Fruit fly (Drosophila melanogaster) whole organism, pupa: Measurements from ENCODE around the gene tacc.

Experiments
- CG13204 ChIP-seq: fragments of 200-800 bp; sonication (Bioruptor generic); optimal IDR thresholded peaks from 2 replicates; lab custom pipeline; 2018; ENCODE audit warnings: missing biosample characterization, mild to moderate bottlenecking, missing genetic modification characterization, moderate library complexity
- CG32121 ChIP-seq: fragments of 200-800 bp; sonication (Bioruptor generic); IDR thresholded peaks from 2 replicates; pipeline ENCODE4 v1.3.6; 2022; ENCODE audit warnings: missing biosample characterization, missing genetic modification characterization
- CG8159 ChIP-seq: fragments of 200-800 bp; sonication (Bioruptor generic); optimal IDR thresholded peaks from 3 replicates; lab custom pipeline; 2018; ENCODE audit warnings: missing biosample characterization, mild to moderate bottlenecking, missing genetic modification characterization, moderate library complexity
- D1 ChIP-seq: fragments of 200-800 bp; sonication (Bioruptor generic); optimal IDR thresholded peaks from 2 replicates; lab custom pipeline; 2018; ENCODE audit warnings: missing biosample characterization, mild to moderate bottlenecking, missing genetic modification characterization, moderate library complexity
- EcR ChIP-seq: fragments of 200-800 bp; sonication (Bioruptor generic); optimal IDR thresholded peaks from 3 replicates; lab custom pipeline; 2019; ENCODE audit warnings: missing biosample characterization, missing genetic modification characterization, mild to moderate bottlenecking, moderate library complexity, missing genetic modification reagents
- Pif1A ChIP-seq: fragments of 200-800 bp; sonication (Bioruptor generic); optimal IDR thresholded peaks from 3 replicates; lab custom pipeline; 2016; ENCODE audit warnings: missing biosample characterization, missing genetic modification characterization
- Pif1B ChIP-seq: fragments of 200-800 bp; sonication (Bioruptor generic); optimal IDR thresholded peaks from 3 replicates; lab custom pipeline; 2016; ENCODE audit warnings: missing biosample characterization, missing genetic modification characterization
- fd96Ca ChIP-seq: fragments of 200-800 bp; sonication (Bioruptor generic); IDR thresholded peaks from 3 replicates; pipeline ENCODE4 v1.3.6; 2022; ENCODE audit warnings: missing biosample characterization, missing genetic modification characterization
- gl ChIP-seq: fragments of 200-800 bp; sonication (Bioruptor generic); optimal IDR thresholded peaks from 2 replicates; lab custom pipeline; 2018; ENCODE audit warnings: missing biosample characterization, mild to moderate bottlenecking, missing genetic modification characterization

DNA sequence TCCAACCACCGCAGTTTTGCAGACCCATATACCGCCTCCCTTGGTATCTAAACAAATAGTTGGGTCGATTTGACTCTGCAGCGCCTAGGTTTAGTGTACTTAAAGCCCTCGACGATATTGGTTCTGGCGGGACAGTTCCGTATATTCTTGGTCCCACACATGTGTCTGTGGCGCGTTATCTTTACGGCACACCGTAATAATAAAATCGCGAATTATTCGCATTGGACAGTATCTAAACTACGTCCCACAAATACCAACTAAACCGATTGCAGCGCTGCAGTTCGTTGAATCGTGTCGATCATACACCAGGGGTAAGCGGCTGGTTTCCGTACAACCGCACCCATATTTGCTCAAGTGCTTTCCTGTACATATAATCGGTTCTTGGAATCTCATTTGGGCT, 42.8 kb downstream of the tacc start:
- TF ChIP-seq CG8159 (tag; lab: Kevin White, UChicago) = no peak
- no peak for TF ChIP-seq Pif1A (GFP tag; lab: Kevin White, UChicago)
- no peak for TF ChIP-seq CG13204
- TF ChIP-seq gl = no peak
- TF ChIP-seq CG32121 = no peak
- TF ChIP-seq D1 (tag; lab: Kevin White, UChicago) = no peak
- TF ChIP-seq fd96Ca (GFP tag; lab: Robert Waterston, UW) = no peak
- TF ChIP-seq Pif1B (GFP tag; lab: Kevin White, UChicago) = no peak
- TF ChIP-seq EcR (GFP tag; lab: Kevin White, UChicago) = no peak
